Fruit fly (Drosophila melanogaster) whole organism, embryonic: ENCODE results near the gene Fmr1.

ENCODE experiments used
- Abd-B ChIP-seq: fragments of 200-800 bp; sonication (Bioruptor generic); optimal IDR thresholded peaks from 2 replicates; lab custom pipeline; 2018; ENCODE audit warnings: missing biosample characterization, mild to moderate bottlenecking, missing genetic modification characterization, moderate library complexity
- Ada2b ChIP-seq: fragments of 200-800 bp; sonication (Bioruptor generic); IDR thresholded peaks from 2 replicates; pipeline ENCODE4 v1.3.6; 2022; ENCODE audit warnings: missing biosample characterization, missing genetic modification characterization
- Adf1 ChIP-seq: fragments of 200-800 bp; sonication (Bioruptor generic); IDR thresholded peaks from 2 replicates; pipeline ENCODE4 v1.3.6; 2022; ENCODE audit warnings: missing biosample characterization, missing genetic modification characterization
- Blimp-1 ChIP-seq: fragments of 200-800 bp; sonication (Bioruptor generic); optimal IDR thresholded peaks from 3 replicates; lab custom pipeline; 2018; ENCODE audit warnings: missing biosample characterization, missing genetic modification characterization, mild to moderate bottlenecking, moderate library complexity, missing genetic modification reagents
- CG11085 ChIP-seq: fragments of 200-800 bp; sonication (Bioruptor generic); IDR thresholded peaks from 2 replicates; pipeline ENCODE4 v1.3.6; 2022; ENCODE audit warnings: missing biosample characterization, missing genetic modification characterization
- CG12071 ChIP-seq: fragments of 200-800 bp; sonication (Bioruptor generic); optimal IDR thresholded peaks from 3 replicates; lab custom pipeline; 2018; ENCODE audit warnings: missing biosample characterization, mild to moderate bottlenecking, missing genetic modification characterization
- CG12104 ChIP-seq: fragments of 200-800 bp; sonication (Bioruptor generic); optimal IDR thresholded peaks from 3 replicates; lab custom pipeline; 2016; ENCODE audit warnings: missing biosample characterization, missing genetic modification characterization
- CG12769 ChIP-seq: fragments of 200-800 bp; sonication (Bioruptor generic); optimal IDR thresholded peaks from 2 replicates; lab custom pipeline; 2019; ENCODE audit warnings: missing biosample characterization, mild to moderate bottlenecking, missing genetic modification characterization, moderate library complexity
- CG13287 ChIP-seq: fragments of 200-800 bp; sonication (Bioruptor generic); IDR thresholded peaks from 2 replicates; pipeline ENCODE4 v1.3.6; 2022; ENCODE audit warnings: missing biosample characterization, missing genetic modification characterization; ENCODE audit not compliant: partially characterized antibody
- CG13424 ChIP-seq: fragments of 200-800 bp; sonication (Bioruptor generic); optimal IDR thresholded peaks from 2 replicates; lab custom pipeline; 2019; ENCODE audit warnings: missing biosample characterization, mild to moderate bottlenecking, missing genetic modification characterization, moderate library complexity
- CG15073 ChIP-seq: fragments of 200-800 bp; sonication (Bioruptor generic); optimal IDR thresholded peaks from 2 replicates; lab custom pipeline; 2016; ENCODE audit warnings: missing biosample characterization, missing genetic modification characterization
- CG15514 ChIP-seq: fragments of 200-800 bp; sonication (Bioruptor generic); optimal IDR thresholded peaks from 3 replicates; lab custom pipeline; 2017; ENCODE audit warnings: missing biosample characterization, missing genetic modification characterization, mild to moderate bottlenecking, moderate library complexity, missing genetic modification reagents
- CG17612 ChIP-seq: fragments of 200-800 bp; sonication (Bioruptor generic); IDR thresholded peaks from 2 replicates; pipeline ENCODE4 v1.3.6; 2022; ENCODE audit warnings: missing biosample characterization, missing genetic modification characterization
- CG18262 ChIP-seq: fragments of 200-800 bp; optimal IDR thresholded peaks from 3 replicates; lab custom pipeline; 2019; ENCODE audit warnings: missing biosample characterization, mild to moderate bottlenecking, missing genetic modification characterization, moderate library complexity
- CG2120 ChIP-seq: fragments of 200-800 bp; sonication (Bioruptor generic); optimal IDR thresholded peaks from 3 replicates; lab custom pipeline; 2016; ENCODE audit warnings: missing biosample characterization, missing genetic modification characterization
- CG30403 ChIP-seq: fragments of 200-800 bp; sonication (Bioruptor generic); optimal IDR thresholded peaks from 3 replicates; lab custom pipeline; 2016; ENCODE audit warnings: missing biosample characterization, missing genetic modification characterization
- CG31224 ChIP-seq: fragments of 200-800 bp; sonication (Bioruptor generic); IDR thresholded peaks from 2 replicates; pipeline ENCODE4 v1.3.6; 2022; ENCODE audit warnings: missing biosample characterization, missing genetic modification characterization
- CG3407 ChIP-seq: fragments of 200-800 bp; sonication (Bioruptor generic); optimal IDR thresholded peaks from 2 replicates; lab custom pipeline; 2018; ENCODE audit warnings: missing biosample characterization, mild to moderate bottlenecking, missing genetic modification characterization
- CG42726 ChIP-seq: fragments of 200-800 bp; sonication (Bioruptor generic); IDR thresholded peaks from 2 replicates; pipeline ENCODE4 v1.3.6; 2022; ENCODE audit warnings: missing biosample characterization, missing genetic modification characterization; ENCODE audit not compliant: partially characterized antibody
- CG43689 ChIP-seq: fragments of 200-800 bp; sonication (Bioruptor generic); IDR thresholded peaks from 2 replicates; pipeline ENCODE4 v1.3.6; 2022; ENCODE audit warnings: missing biosample characterization, missing genetic modification characterization
- CG6272 ChIP-seq: fragments of 200-800 bp; sonication (Bioruptor generic); IDR thresholded peaks from 2 replicates; pipeline ENCODE4 v1.3.6; 2022; ENCODE audit warnings: missing biosample characterization, missing genetic modification characterization
- CG8359 ChIP-seq: fragments of 200-800 bp; sonication (Bioruptor generic); optimal IDR thresholded peaks from 2 replicates; lab custom pipeline; 2017; ENCODE audit warnings: missing biosample characterization, mild to moderate bottlenecking, missing genetic modification characterization, borderline replicate concordance
- Camta ChIP-seq: fragments of 200-800 bp; sonication (Bioruptor generic); optimal IDR thresholded peaks from 2 replicates; lab custom pipeline; 2016; ENCODE audit warnings: missing biosample characterization, missing genetic modification characterization
- Ets97D ChIP-seq: fragments of 200-800 bp; sonication (Bioruptor generic); optimal IDR thresholded peaks from 3 replicates; lab custom pipeline; 2016; ENCODE audit warnings: missing biosample characterization, missing genetic modification characterization
- Gug ChIP-seq: fragments of 200-800 bp; sonication (Bioruptor generic); IDR thresholded peaks from 4 replicates; pipeline ENCODE4 v1.3.6; 2022; ENCODE audit warnings: missing biosample characterization, missing genetic modification characterization
- H15 ChIP-seq: fragments of 200-800 bp; sonication (Bioruptor generic); IDR thresholded peaks from 3 replicates; pipeline ENCODE4 v1.3.6; 2022; ENCODE audit warnings: missing biosample characterization, missing genetic modification characterization
- HLH3B ChIP-seq: fragments of 200-800 bp; sonication (Bioruptor generic); IDR thresholded peaks from 2 replicates; pipeline ENCODE4 v1.3.6; 2022; ENCODE audit warnings: missing biosample characterization, missing genetic modification characterization
- Hr51 ChIP-seq, 2 experiments: fragments of 200-800 bp; sonication (Bioruptor generic); optimal IDR thresholded peaks; 2 replicates in 1 of 2; 3 replicates in 1 of 2; lab custom pipeline; 2016 to 2018; ENCODE audit warnings: missing biosample characterization in 2 of 2, missing genetic modification characterization in 2 of 2, mild to moderate bottlenecking in 1 of 2, moderate library complexity in 1 of 2
- Lhr ChIP-seq: fragments of 200-800 bp; sonication (Bioruptor generic); optimal IDR thresholded peaks from 3 replicates; lab custom pipeline; 2017; ENCODE audit warnings: mild to moderate bottlenecking, missing biosample characterization, missing genetic modification reagents, missing genetic modification characterization
- Lpt ChIP-seq: fragments of >200 bp; optimal IDR thresholded peaks from 2 replicates; lab custom pipeline; 2018; ENCODE audit warnings: missing biosample characterization, missing genetic modification characterization
- NC2β ChIP-seq: fragments of 200-800 bp; sonication (Bioruptor generic); optimal IDR thresholded peaks from 2 replicates; lab custom pipeline; 2016; ENCODE audit warnings: missing biosample characterization, missing genetic modification characterization
- NfI ChIP-seq: fragments of 200-800 bp; sonication (Bioruptor generic); optimal IDR thresholded peaks from 3 replicates; lab custom pipeline; 2018; ENCODE audit warnings: missing biosample characterization, mild to moderate bottlenecking, missing genetic modification characterization, moderate library complexity
- Sin3A ChIP-seq: fragments of >200 bp; optimal IDR thresholded peaks from 2 replicates; lab custom pipeline; 2018
- Stat92E ChIP-seq, 3 experiments: fragments of >200 bp in 2 of 3; fragments of 200-800 bp in 1 of 3; sonication (Bioruptor generic) in 1 of 3; optimal IDR thresholded peaks; 2 replicates each; lab custom pipeline; 2017 to 2019; ENCODE audit warnings: missing biosample characterization in 3 of 3, missing genetic modification characterization in 3 of 3, mild to moderate bottlenecking in 1 of 3, moderate library complexity in 1 of 3
- Vsx1 ChIP-seq: fragments of 200-800 bp; sonication (Bioruptor generic); optimal IDR thresholded peaks from 2 replicates; lab custom pipeline; 2017; ENCODE audit warnings: missing biosample characterization, mild to moderate bottlenecking, missing genetic modification characterization, missing genetic modification reagents
- bab2 ChIP-seq: fragments of 200-800 bp; sonication (Bioruptor generic); optimal IDR thresholded peaks from 2 replicates; lab custom pipeline; 2016; ENCODE audit warnings: missing biosample characterization, missing genetic modification characterization
- fd96Cb ChIP-seq: fragments of 200-800 bp; sonication (Bioruptor generic); optimal IDR thresholded peaks from 2 replicates; lab custom pipeline; 2018; ENCODE audit warnings: missing biosample characterization, mild to moderate bottlenecking, missing genetic modification characterization, moderate library complexity
- gem ChIP-seq: fragments of 200-800 bp; sonication (Bioruptor generic); optimal IDR thresholded peaks from 2 replicates; lab custom pipeline; 2019; ENCODE audit warnings: missing biosample characterization, mild to moderate bottlenecking, missing genetic modification characterization, moderate library complexity
- gsb-n ChIP-seq: fragments of 200-800 bp; sonication (Bioruptor generic); optimal IDR thresholded peaks from 3 replicates; lab custom pipeline; 2018; ENCODE audit warnings: missing biosample characterization, mild to moderate bottlenecking, missing genetic modification characterization
- ind ChIP-seq: fragments of 200-800 bp; sonication (Bioruptor generic); optimal IDR thresholded peaks from 3 replicates; lab custom pipeline; 2016; ENCODE audit warnings: missing biosample characterization, missing genetic modification characterization
- lab ChIP-seq: fragments of 200-800 bp; sonication (Bioruptor generic); optimal IDR thresholded peaks from 3 replicates; lab custom pipeline; 2017; ENCODE audit warnings: missing biosample characterization, missing genetic modification characterization, mild to moderate bottlenecking, moderate library complexity, missing genetic modification reagents
- lmd ChIP-seq: fragments of 200-800 bp; sonication (Bioruptor generic); IDR thresholded peaks from 2 replicates; pipeline ENCODE4 v1.3.6; 2022; ENCODE audit warnings: missing biosample characterization, missing genetic modification characterization
- nmo ChIP-seq: fragments of 200-800 bp; sonication (Bioruptor generic); optimal IDR thresholded peaks from 2 replicates; lab custom pipeline; 2018; ENCODE audit warnings: missing biosample characterization, mild to moderate bottlenecking, missing genetic modification characterization, moderate library complexity
- ro ChIP-seq: fragments of 200-800 bp; sonication (Bioruptor generic); IDR thresholded peaks from 2 replicates; pipeline ENCODE4 v1.3.6; 2022; ENCODE audit warnings: missing biosample characterization, missing genetic modification characterization
- run ChIP-seq: fragments of 200-800 bp; sonication (Bioruptor generic); optimal IDR thresholded peaks from 3 replicates; lab custom pipeline; 2018; ENCODE audit warnings: missing biosample characterization, mild to moderate bottlenecking, missing genetic modification characterization
- salm ChIP-seq: fragments of 200-800 bp; sonication (Bioruptor generic); optimal IDR thresholded peaks from 2 replicates; lab custom pipeline; 2018; ENCODE audit warnings: missing biosample characterization, mild to moderate bottlenecking, missing genetic modification characterization
- tgo ChIP-seq: fragments of 200-800 bp; sonication (Bioruptor generic); IDR thresholded peaks from 3 replicates; pipeline ENCODE4 v1.3.6; 2022; ENCODE audit warnings: missing biosample characterization, missing genetic modification characterization
- tna ChIP-seq: fragments of 200-800 bp; sonication (Bioruptor generic); IDR thresholded peaks from 2 replicates; pipeline ENCODE4 v1.3.6; 2022; ENCODE audit warnings: missing biosample characterization, missing genetic modification characterization; ENCODE audit not compliant: partially characterized antibody

Gene Fmr1

dm6 chr3R:10100498-10101196 lies 9.3 kb downstream of the Fmr1 start (continued):
- TF ChIP-seq Adf1 (GFP tag; lab: Robert Waterston, UW) (peak; percentile 32; the same call in 1 of the 2 replicates), Ets97D (GFP tag; lab: Kevin White, UChicago) (peak; percentile 28), CG15073 (GFP tag; lab: Kevin White, UChicago) (no peak), gsb-n (no peak), Ada2b (no peak), ind (GFP tag; lab: Kevin White, UChicago) (peak; percentile 50), gem (tag; lab: Kevin White, UChicago) (peak; percentile 35), bab2 (peak; percentile 21), H15 (GFP tag; lab: Robert Waterston, UW) (0 out of 3 replicates have a peak, but pooled peaks have one; percentile 53), ro (GFP tag; lab: Robert Waterston, UW) (no peak), CG12071 (GFP tag; lab: Kevin White, UChicago) (peak; percentile 36), salm (tag; lab: Kevin White, UChicago) (no peak), run (tag; lab: Kevin White, UChicago) (no peak), Hr51 (GFP tag; optimal IDR thresholded peaks at IDR 0.05; lab: Kevin White, UChicago) (peak in 1 of 2 experiments; percentile 24), nmo (peak; percentile 10), NC2β (GFP tag; lab: Kevin White, UChicago) (peak; percentile 34), CG8359 (GFP tag; lab: Kevin White, UChicago) (no peak), CG43689 (GFP tag; lab: Robert Waterston, UW) (no peak), HLH3B (peak; percentile 65), CG17612 (GFP tag; lab: Robert Waterston, UW) (peak; percentile 64; the same call in 1 of the 2 replicates), CG6272 (GFP tag; lab: Robert Waterston, UW) (0 out of 2 replicates have a peak, but pooled peaks have one; percentile 18), NfI (peak; percentile 48), Stat92E (GFP tag; optimal IDR thresholded peaks at IDR 0.05; lab: Kevin White, UChicago) (no peak), CG30403 (GFP tag; lab: Kevin White, UChicago) (peak; percentile 18), Lhr (peak; percentile 63), CG31224 (GFP tag; lab: Robert Waterston, UW) (no peak), CG15514 (GFP tag; lab: Kevin White, UChicago) (peak; percentile 57), lab (peak; percentile 70), lmd (GFP tag; lab: Robert Waterston, UW) (peak; percentile 33; the same call in 1 of the 2 replicates), CG42726 (peak; percentile 44; the same call in 1 of the 2 replicates), CG2120 (GFP tag; lab: Kevin White, UChicago) (peak; percentile 10), Sin3A (lab: Kevin White, UChicago) (no peak), Vsx1 (GFP tag; lab: Kevin White, UChicago) (no peak), tna (GFP tag; lab: Robert Waterston, UW) (peak; percentile 40; the same call in 1 of the 2 replicates), Camta (no peak), CG12104 (GFP tag; lab: Kevin White, UChicago) (no peak), CG11085 (GFP tag; lab: Robert Waterston, UW) (peak; percentile 16; the same call in 1 of the 2 replicates), CG12769 (tag; lab: Kevin White, UChicago) (peak; percentile 55), CG3407 (GFP tag; lab: Kevin White, UChicago) (no peak), CG18262 (tag; lab: Kevin White, UChicago) (peak; percentile 4), CG13424 (peak; percentile 3), Blimp-1 (GFP tag; lab: Kevin White, UChicago) (no peak), Gug (GFP tag; lab: Robert Waterston, UW) (peak; percentile 28; the same call in 1 of the 4 replicates), fd96Cb (no peak), CG13287 (GFP tag; lab: Robert Waterston, UW) (peak; percentile 33; the same call in 1 of the 2 replicates), Lpt (GFP tag; lab: Kevin White, UChicago) (no peak), tgo (GFP tag; lab: Robert Waterston, UW) (peak; percentile 43; the same call in 1 of the 3 replicates), Abd-B (GFP tag; lab: Kevin White, UChicago) (no peak)
